Worm (Caenorhabditis elegans) whole organism, L1 larva: ENCODE data around the gene F46H5.5.
A peak's percentile ranks its signal among the peaks of the same experiment; 100 is the strongest.

Experiments
- alr-1 ChIP-seq: fragments of 200-800 bp; sonication (Bioruptor generic); optimal IDR thresholded peaks from 2 replicates; lab custom pipeline; 2018; ENCODE audit warnings: borderline replicate concordance, mild to moderate bottlenecking, missing genetic modification characterization, missing compliant biosample characterization
- ceh-8 ChIP-seq: fragments of 200-800 bp; sonication (Bioruptor generic); optimal IDR thresholded peaks from 2 replicates; lab custom pipeline; 2018; ENCODE audit warnings: mild to moderate bottlenecking, missing genetic modification characterization, moderate library complexity, missing compliant biosample characterization
- ceh-82 ChIP-seq, 3 experiments: fragments of 150-350 bp in 1 of 3; sonication (generic microtip) in 2 of 3; optimal IDR thresholded peaks; 2 replicates each; lab custom pipeline; 2014 to 2017; ENCODE audit warnings: missing biosample characterization in 3 of 3, missing genetic modification characterization in 3 of 3
- ceh-90 ChIP-seq: sonication (generic microtip); optimal IDR thresholded peaks from 2 replicates; lab custom pipeline; 2016; ENCODE audit warnings: missing genetic modification characterization, missing compliant biosample characterization
- dpl-1 ChIP-seq, 3 experiments: fragments of 150-350 bp in 2 of 3; sonication (generic microtip) in 1 of 3; optimal IDR thresholded peaks; 2 replicates each; lab custom pipeline; 2014 to 2017; ENCODE audit warnings: missing biosample characterization in 3 of 3, missing genetic modification characterization in 3 of 3, missing genetic modification reagents in 3 of 3
- dsc-1 ChIP-seq: sonication (generic microtip); optimal IDR thresholded peaks from 2 replicates; lab custom pipeline; 2016; ENCODE audit warnings: mild to moderate bottlenecking, missing genetic modification characterization, missing compliant biosample characterization
- efl-1 ChIP-seq, 4 experiments: fragments of 150-350 bp; optimal IDR thresholded peaks in 3 of 4; peaks in 1 of 4; 1 replicate in 1 of 4; 2 replicates in 3 of 4; lab custom pipeline; 2014; ENCODE audit warnings: missing biosample characterization in 2 of 4, missing genetic modification characterization in 2 of 4, missing genetic modification reagents in 2 of 4
- efl-3 ChIP-seq: fragments of 200-800 bp; sonication (Bioruptor generic); optimal IDR thresholded peaks from 2 replicates; lab custom pipeline; 2018; ENCODE audit warnings: mild to moderate bottlenecking, missing genetic modification characterization, missing compliant biosample characterization
- egl-13 ChIP-seq: sonication (generic microtip); optimal IDR thresholded peaks from 2 replicates; lab custom pipeline; 2016; ENCODE audit warnings: missing genotype, missing genetic modification reagents, missing genetic modification characterization, missing compliant biosample characterization
- elt-2 ChIP-seq: sonication (generic microtip); optimal IDR thresholded peaks from 2 replicates; lab custom pipeline; 2016; ENCODE audit warnings: missing genetic modification characterization, mild to moderate bottlenecking, inconsistent platforms, missing compliant biosample characterization, missing genetic modification reagents
- ets-5 ChIP-seq: fragments of 200-800 bp; sonication (Bioruptor generic); IDR thresholded peaks from 2 replicates; pipeline ENCODE4 v1.3.6; 2022; ENCODE audit warnings: missing genetic modification characterization, missing compliant biosample characterization
- fkh-10 ChIP-seq: sonication (generic microtip); optimal IDR thresholded peaks from 2 replicates; lab custom pipeline; 2017; ENCODE audit warnings: missing biosample characterization, missing genetic modification reagents, missing genetic modification characterization
- fkh-4 ChIP-seq: sonication (generic microtip); optimal IDR thresholded peaks from 2 replicates; lab custom pipeline; 2016; ENCODE audit warnings: missing compliant biosample characterization, missing genetic modification characterization, borderline replicate concordance
- fkh-8 ChIP-seq: sonication (generic microtip); optimal IDR thresholded peaks from 2 replicates; lab custom pipeline; 2016; ENCODE audit warnings: mild to moderate bottlenecking, missing genetic modification characterization, missing compliant biosample characterization
- hlh-17 ChIP-seq: fragments of 200-800 bp; sonication (Bioruptor generic); optimal IDR thresholded peaks from 2 replicates; lab custom pipeline; 2018; ENCODE audit warnings: missing genetic modification characterization, mild to moderate bottlenecking, missing compliant biosample characterization, moderate library complexity, borderline replicate concordance
- hlh-4 ChIP-seq: sonication (generic microtip); optimal IDR thresholded peaks from 2 replicates; lab custom pipeline; 2016; ENCODE audit warnings: mild to moderate bottlenecking, missing genetic modification characterization, missing compliant biosample characterization
- hpl-2 ChIP-seq: fragments of 150-350 bp; optimal IDR thresholded peaks from 2 replicates; lab custom pipeline; 2014; ENCODE audit warnings: missing biosample characterization, missing genetic modification reagents, missing genetic modification characterization
- irx-1 ChIP-seq: sonication (generic microtip); optimal IDR thresholded peaks from 2 replicates; lab custom pipeline; 2016; ENCODE audit warnings: missing genetic modification characterization, missing compliant biosample characterization
- lin-14 ChIP-seq: fragments of 200-800 bp; sonication (Bioruptor generic); optimal IDR thresholded peaks from 2 replicates; lab custom pipeline; 2018; ENCODE audit warnings: mild to moderate bottlenecking, missing genetic modification characterization, moderate library complexity, missing compliant biosample characterization
- lin-35 ChIP-seq, 2 experiments: fragments of 150-350 bp; optimal IDR thresholded peaks; 2 replicates each; lab custom pipeline; 2014; ENCODE audit warnings: missing biosample characterization in 2 of 2, missing genetic modification characterization in 2 of 2, missing genetic modification reagents in 2 of 2
- lin-39 ChIP-seq: fragments of 150-350 bp; optimal IDR thresholded peaks from 2 replicates; lab custom pipeline; 2014; ENCODE audit warnings: missing biosample characterization, missing genetic modification reagents, missing genetic modification characterization
- lsy-2 ChIP-seq, 2 experiments: fragments of 150-350 bp; optimal IDR thresholded peaks; 2 replicates each; lab custom pipeline; 2014; ENCODE audit warnings: missing biosample characterization in 2 of 2, missing genetic modification characterization in 2 of 2
- mdl-1 ChIP-seq, 2 experiments: fragments of 150-350 bp; optimal IDR thresholded peaks; 2 replicates each; lab custom pipeline; 2014 to 2017; ENCODE audit warnings: missing biosample characterization in 2 of 2, missing genetic modification characterization in 2 of 2, inconsistent platforms in 1 of 2
- mep-1 ChIP-seq: fragments of 150-350 bp; optimal IDR thresholded peaks from 2 replicates; lab custom pipeline; 2014; ENCODE audit warnings: missing biosample characterization, missing genetic modification characterization
- nhr-11 ChIP-seq: fragments of 150-350 bp; optimal IDR thresholded peaks from 2 replicates; lab custom pipeline; 2014; ENCODE audit warnings: missing biosample characterization, missing genetic modification characterization
- nhr-19 ChIP-seq: fragments of 200-800 bp; sonication (Bioruptor generic); conservative IDR thresholded peaks from 2 replicates; pipeline ENCODE4 v1.3.6; 2022; ENCODE audit warnings: missing genetic modification characterization, missing compliant biosample characterization
- nhr-20 ChIP-seq: sonication (generic microtip); optimal IDR thresholded peaks from 2 replicates; lab custom pipeline; 2016; ENCODE audit warnings: mild to moderate bottlenecking, missing genetic modification characterization, missing compliant biosample characterization
- nhr-28 ChIP-seq: fragments of 150-350 bp; optimal IDR thresholded peaks from 2 replicates; lab custom pipeline; 2014; ENCODE audit warnings: missing biosample characterization, missing genetic modification characterization
- nhr-47 ChIP-seq: sonication (generic microtip); optimal IDR thresholded peaks from 2 replicates; lab custom pipeline; 2016; ENCODE audit warnings: mild to moderate bottlenecking, missing genetic modification characterization, moderate library complexity, missing compliant biosample characterization
- nhr-71 ChIP-seq: sonication (generic microtip); optimal IDR thresholded peaks from 2 replicates; lab custom pipeline; 2016; ENCODE audit warnings: mild to moderate bottlenecking, missing genetic modification characterization, moderate library complexity, missing compliant biosample characterization
- nhr-76 ChIP-seq: sonication (generic microtip); optimal IDR thresholded peaks from 2 replicates; lab custom pipeline; 2017; ENCODE audit warnings: missing biosample characterization, missing genetic modification characterization
- nhr-85 ChIP-seq: sonication (generic microtip); peaks from one replicate; lab custom pipeline; 2016; ENCODE audit warnings: missing genetic modification characterization, inconsistent platforms, missing compliant biosample characterization
- pag-3 ChIP-seq: sonication (generic microtip); optimal IDR thresholded peaks from 2 replicates; lab custom pipeline; 2017; ENCODE audit warnings: missing genetic modification characterization, mild to moderate bottlenecking, missing compliant biosample characterization, antibody characterized with exemption, borderline replicate concordance; ENCODE audit not compliant: insufficient read depth
- rnt-1 ChIP-seq: sonication (generic microtip); optimal IDR thresholded peaks from 2 replicates; lab custom pipeline; 2016; ENCODE audit warnings: mild to moderate bottlenecking, missing genetic modification characterization, moderate library complexity, missing compliant biosample characterization
- skn-1 ChIP-seq: fragments of 150-350 bp; optimal IDR thresholded peaks from 2 replicates; lab custom pipeline; 2014; ENCODE audit warnings: missing biosample characterization, missing genetic modification characterization
- snu-23 ChIP-seq: sonication (generic microtip); optimal IDR thresholded peaks from 2 replicates; lab custom pipeline; 2016; ENCODE audit warnings: missing genetic modification characterization, missing compliant biosample characterization
- sup-37 ChIP-seq: fragments of 200-800 bp; sonication (Bioruptor generic); optimal IDR thresholded peaks from 2 replicates; lab custom pipeline; 2018; ENCODE audit warnings: mild to moderate bottlenecking, missing genetic modification characterization, missing compliant biosample characterization
- swsn-7 ChIP-seq: sonication (generic microtip); optimal IDR thresholded peaks from 2 replicates; lab custom pipeline; 2016; ENCODE audit warnings: missing genetic modification characterization, missing compliant biosample characterization
- tbx-2 ChIP-seq: sonication (generic microtip); optimal IDR thresholded peaks from 2 replicates; lab custom pipeline; 2016; ENCODE audit warnings: missing genetic modification characterization, missing compliant biosample characterization
- tlp-1 ChIP-seq: fragments of 150-350 bp; optimal IDR thresholded peaks from 2 replicates; lab custom pipeline; 2014; ENCODE audit warnings: missing biosample characterization, missing genetic modification characterization
- unc-130 ChIP-seq: fragments of 150-350 bp; optimal IDR thresholded peaks from 2 replicates; lab custom pipeline; 2017; ENCODE audit warnings: missing biosample characterization, missing genetic modification characterization, inconsistent platforms
- unc-86 ChIP-seq: sonication (generic microtip); optimal IDR thresholded peaks from 2 replicates; lab custom pipeline; 2016; ENCODE audit warnings: missing genetic modification characterization, missing compliant biosample characterization
- unc-98 ChIP-seq: fragments of 200-800 bp; sonication (Bioruptor generic); IDR thresholded peaks from 2 replicates; pipeline ENCODE4 v1.3.6; 2022; ENCODE audit warnings: missing genetic modification characterization, missing compliant biosample characterization
- vab-15 ChIP-seq: sonication (generic microtip); optimal IDR thresholded peaks from 2 replicates; lab custom pipeline; 2017; ENCODE audit warnings: missing genotype, mild to moderate bottlenecking, missing genetic modification characterization, missing compliant biosample characterization
- xbp-1 ChIP-seq: sonication (generic microtip); optimal IDR thresholded peaks from 2 replicates; lab custom pipeline; 2016; ENCODE audit warnings: missing genetic modification characterization, missing compliant biosample characterization
- ztf-4 ChIP-seq: fragments of 150-350 bp; optimal IDR thresholded peaks from 2 replicates; lab custom pipeline; 2014; ENCODE audit warnings: missing biosample characterization, missing genetic modification characterization

Gene F46H5.5

ce11 chrX:7236717-7237116 lies 20.1 kb downstream of the F46H5.5 start:
- peak; percentile 14 for TF ChIP-seq nhr-47 (tag; lab: Kevin White, UChicago)
- no peak for TF ChIP-seq hpl-2 (GFP tag; lab: Kevin White, UChicago)
- TF ChIP-seq ets-5 (GFP tag; lab: Robert Waterston, UW), result no peak
- TF ChIP-seq pag-3 (tag; lab: Kevin White, UChicago), result peak; percentile 100
- peak; percentile 74 for TF ChIP-seq rnt-1 (tag; lab: Kevin White, UChicago)
- TF ChIP-seq tbx-2, result peak; percentile 29
- no peak for TF ChIP-seq nhr-76 (tag; lab: Kevin White, UChicago)
- peak; percentile 62 for TF ChIP-seq nhr-20 (tag; lab: Kevin White, UChicago)
- TF ChIP-seq nhr-19 (GFP tag; lab: Robert Waterston, UW), result peak; percentile 67
- TF ChIP-seq efl-1 (optimal IDR thresholded peaks at IDR 0.05; lab: Kevin White, UChicago), result peak in 1 of 2 experiments; percentile 10
- no peak for TF ChIP-seq efl-1 (GFP tag; optimal IDR thresholded peaks at IDR 0.05 in 1 of 2; lab: Kevin White, UChicago)
- TF ChIP-seq unc-98 (GFP tag; lab: Robert Waterston, UW), result no peak; the same call in 1 of the 2 replicates
- peak; percentile 62 for TF ChIP-seq snu-23 (GFP tag; lab: Kevin White, UChicago)
- no peak for TF ChIP-seq nhr-28
- TF ChIP-seq unc-130 (tag; lab: Kevin White, UChicago), result peak; percentile 60
- TF ChIP-seq lin-39 (tag; lab: Kevin White, UChicago), result peak; percentile 25
- TF ChIP-seq irx-1 (tag; lab: Kevin White, UChicago), result peak; percentile 44
- peak; percentile 90 for TF ChIP-seq dsc-1
- peak; percentile 38 to 53 for TF ChIP-seq lsy-2 (tag; optimal IDR thresholded peaks at IDR 0.05; lab: Kevin White, UChicago)
- peak; percentile 1 for TF ChIP-seq nhr-11 (tag; lab: Kevin White, UChicago)
- no peak for TF ChIP-seq fkh-8 (tag; lab: Kevin White, UChicago)
- peak; percentile 49 for TF ChIP-seq swsn-7
- peak; percentile 39 for TF ChIP-seq xbp-1 (tag; lab: Kevin White, UChicago)
- TF ChIP-seq elt-2, result no peak
- peak; percentile 93 for TF ChIP-seq lin-14
- peak; percentile 89 for TF ChIP-seq nhr-71
- peak; percentile 62 for TF ChIP-seq mep-1 (tag; lab: Kevin White, UChicago)
- TF ChIP-seq fkh-4 (tag; lab: Kevin White, UChicago), result peak; percentile 47

ce11 chrX:7234723-7235203 lies 22.0 kb downstream of the F46H5.5 start:
- TF ChIP-seq lin-35 (GFP tag; optimal IDR thresholded peaks at IDR 0.05; lab: Kevin White, UChicago) (peak in 1 of 2 experiments; percentile 0), nhr-19 (GFP tag; lab: Robert Waterston, UW) (peak; percentile 46), dsc-1 (peak; percentile 73), pag-3 (tag; lab: Kevin White, UChicago) (peak; percentile 72), unc-86 (tag; lab: Kevin White, UChicago) (peak; percentile 67), lsy-2 (tag; optimal IDR thresholded peaks at IDR 0.05; lab: Kevin White, UChicago) (peak; percentile 31 to 57), mep-1 (tag; lab: Kevin White, UChicago) (peak; percentile 39), fkh-8 (tag; lab: Kevin White, UChicago) (peak; percentile 20), snu-23 (GFP tag; lab: Kevin White, UChicago) (peak; percentile 63), ceh-8 (GFP tag; lab: Kevin White, UChicago) (peak; percentile 3), irx-1 (tag; lab: Kevin White, UChicago) (peak; percentile 67), rnt-1 (tag; lab: Kevin White, UChicago) (peak; percentile 69), mdl-1 (tag; optimal IDR thresholded peaks at IDR 0.05; lab: Kevin White, UChicago) (peak in 1 of 2 experiments; percentile 38), nhr-85 (tag; lab: Kevin White, UChicago) (no peak), tbx-2 (peak; percentile 83), swsn-7 (peak; percentile 74), fkh-10 (GFP tag; lab: Kevin White, UChicago) (peak; percentile 95), hpl-2 (GFP tag; lab: Kevin White, UChicago) (no peak), egl-13 (peak; percentile 41), nhr-20 (tag; lab: Kevin White, UChicago) (peak; percentile 36), dpl-1 (GFP tag; optimal IDR thresholded peaks at IDR 0.05; lab: Kevin White, UChicago) (no peak), hlh-4 (tag; lab: Kevin White, UChicago) (no peak), nhr-47 (tag; lab: Kevin White, UChicago) (peak; percentile 57), unc-98 (GFP tag; lab: Robert Waterston, UW) (no peak), lin-14 (peak; percentile 95), sup-37 (peak; percentile 21), alr-1 (tag; lab: Kevin White, UChicago) (no peak), efl-3 (GFP tag; lab: Kevin White, UChicago) (no peak), ceh-82 (tag; optimal IDR thresholded peaks at IDR 0.05; lab: Kevin White, UChicago) (peak; percentile 29 to 56 (median 37)), vab-15 (no peak), xbp-1 (tag; lab: Kevin White, UChicago) (peak; percentile 58), ceh-90 (tag; lab: Kevin White, UChicago) (no peak), tlp-1 (tag; lab: Kevin White, UChicago) (no peak), hlh-17 (GFP tag; lab: Kevin White, UChicago) (no peak), nhr-71 (peak; percentile 84), skn-1 (tag; lab: Kevin White, UChicago) (peak; percentile 7), ztf-4 (tag; lab: Kevin White, UChicago) (no peak)
